Fruit fly (Drosophila melanogaster): Measurements from ENCODE around the gene CG42570.

Gene CG42570

DNA sequence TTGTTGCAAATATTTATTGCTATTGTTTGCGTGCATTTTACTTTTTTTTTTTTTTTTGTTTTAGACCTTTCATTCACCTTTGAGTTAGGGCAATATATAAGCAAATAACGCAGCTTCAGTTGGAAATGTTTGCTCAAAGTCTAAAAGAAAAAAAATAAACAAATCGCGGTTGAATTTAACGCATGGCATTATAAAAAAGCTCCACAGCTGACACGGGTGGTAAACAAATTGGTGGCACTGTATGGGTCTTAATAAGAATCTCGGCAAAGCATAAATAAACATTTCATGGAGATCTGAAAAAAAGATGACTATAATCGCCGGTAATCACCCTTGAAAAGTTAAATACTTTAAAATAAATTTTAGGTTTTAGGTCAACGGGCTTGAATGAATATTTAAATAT is 23.2 kb upstream of the CG42570 start (continued):
- TF ChIP-seq CG7745 (tag; optimal IDR thresholded peaks at IDR 0.05) = no peak
- TF ChIP-seq zf30C (GFP tag; optimal IDR thresholded peaks at IDR 0.05) = no peak
- TF ChIP-seq lbe (GFP tag; optimal IDR thresholded peaks at IDR 0.05) = no peak
- TF ChIP-seq Med (GFP tag) = peak; percentile 59
- no peak for TF ChIP-seq HLH3B (GFP tag; IDR thresholded peaks at IDR 0.05)
- no peak for TF ChIP-seq en (GFP tag; optimal IDR thresholded peaks at IDR 0.05)
- TF ChIP-seq sqz (GFP tag; optimal IDR thresholded peaks at IDR 0.05) = peak; percentile 21
- peak; percentile 7 for TF ChIP-seq CG8281 (tag; optimal IDR thresholded peaks at IDR 0.05)
- TF ChIP-seq sd (tag; optimal IDR thresholded peaks at IDR 0.05) = peak; percentile 19
- no peak for TF ChIP-seq gro (GFP tag; optimal IDR thresholded peaks at IDR 0.05)
- TF ChIP-seq CG16815 (GFP tag; optimal IDR thresholded peaks at IDR 0.05) = no peak
- TF ChIP-seq CG13296 (GFP tag; optimal IDR thresholded peaks at IDR 0.05) = peak; percentile 38
- TF ChIP-seq lab (GFP tag; optimal IDR thresholded peaks at IDR 0.05) = peak; percentile 21
- peak; percentile 8 for TF ChIP-seq CG7839 (tag; optimal IDR thresholded peaks at IDR 0.05)
- TF ChIP-seq row (GFP tag; IDR thresholded peaks at IDR 0.05) = peak; percentile 33; the same call in 1 of the 3 replicates
- 0 out of 3 replicates have a peak, but pooled peaks have one; percentile 29 for TF ChIP-seq dysf (GFP tag; IDR thresholded peaks at IDR 0.05)
- TF ChIP-seq Ptx1 (GFP tag; IDR thresholded peaks at IDR 0.05) = no peak

DNA sequence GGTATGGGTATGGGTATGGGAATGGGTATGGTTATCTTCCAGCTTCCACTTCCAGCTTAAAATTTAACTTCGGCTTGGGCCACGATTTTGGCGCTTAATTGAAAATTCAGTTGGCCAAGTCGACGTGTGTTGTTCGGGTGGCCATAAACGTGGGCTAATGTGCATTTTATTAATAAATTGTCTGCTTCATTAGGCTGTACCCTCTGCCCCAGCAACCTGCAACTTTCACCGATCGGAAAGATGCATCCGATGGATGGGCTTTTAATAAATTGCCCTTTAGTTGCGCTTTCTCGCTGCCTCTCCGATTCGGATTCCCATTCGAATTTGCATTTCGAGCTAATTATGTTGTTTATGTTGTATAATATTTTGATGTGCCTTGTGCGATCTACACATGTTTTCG is 22.4 kb upstream of the CG42570 start:
- TF ChIP-seq kah (GFP tag; optimal IDR thresholded peaks at IDR 0.05) (no peak), otp (GFP tag; IDR thresholded peaks at IDR 0.05) (0 out of 3 replicates have a peak, but pooled peaks have one; percentile 42), CG6765 (GFP tag; optimal IDR thresholded peaks at IDR 0.05) (no peak), Pdp1 (GFP tag; optimal IDR thresholded peaks at IDR 0.05) (peak in 1 of 2 experiments; percentile 42), CG8359 (GFP tag; optimal IDR thresholded peaks at IDR 0.05; ENCODE audit: borderline replicate concordance) (no peak), fd3F (GFP tag; optimal IDR thresholded peaks at IDR 0.05) (no peak), CG10267 (tag; optimal IDR thresholded peaks at IDR 0.05) (no peak), CG11085 (GFP tag; IDR thresholded peaks at IDR 0.05) (no peak), Blimp-1 (GFP tag; optimal IDR thresholded peaks at IDR 0.05) (peak; percentile 46), Awh (GFP tag; IDR thresholded peaks at IDR 0.05) (peak; percentile 95), klu (GFP tag; IDR thresholded peaks at IDR 0.05) (no peak), CG4282 (GFP tag; optimal IDR thresholded peaks at IDR 0.05) (no peak), toy (GFP tag; IDR thresholded peaks at IDR 0.05) (no peak), CG12769 (tag; optimal IDR thresholded peaks at IDR 0.05) (peak; percentile 71), gsb-n (tag; optimal IDR thresholded peaks at IDR 0.05) (peak; percentile 55), CG11398 (GFP tag; optimal IDR thresholded peaks at IDR 0.05) (no peak), pros (GFP tag; optimal IDR thresholded peaks at IDR 0.05) (no peak), sc (optimal IDR thresholded peaks at IDR 0.05) (no peak), sc (GFP tag; optimal IDR thresholded peaks at IDR 0.05) (no peak), oc (tag; optimal IDR thresholded peaks at IDR 0.05) (peak; percentile 80), pan (optimal IDR thresholded peaks at IDR 0.05) (no peak), pan (GFP tag; optimal IDR thresholded peaks at IDR 0.05 in 1 of 2, IDR thresholded peaks at IDR 0.05 in 1 of 2) (no peak), disco-r (GFP tag; optimal IDR thresholded peaks at IDR 0.05) (no peak), Sox100B (GFP tag; optimal IDR thresholded peaks at IDR 0.05) (no peak), scrt (GFP tag; optimal IDR thresholded peaks at IDR 0.05) (no peak), abd-A (tag; optimal IDR thresholded peaks at IDR 0.05) (peak; percentile 85), rib (GFP tag; IDR thresholded peaks at IDR 0.05) (no peak), sqz (GFP tag; optimal IDR thresholded peaks at IDR 0.05) (no peak), D19B (GFP tag; optimal IDR thresholded peaks at IDR 0.05) (no peak), Jarid2 (GFP tag; optimal IDR thresholded peaks at IDR 0.05) (no peak), Ravus (GFP tag; IDR thresholded peaks at IDR 0.05) (no peak), Vsx1 (GFP tag; optimal IDR thresholded peaks at IDR 0.05) (peak; percentile 51), sens (GFP tag) (peak; percentile 37), zen (tag; optimal IDR thresholded peaks at IDR 0.05) (no peak), slbo (GFP tag; IDR thresholded peaks at IDR 0.05) (no peak)
